Fruit fly (Drosophila melanogaster): ENCODE results near the gene jar.

The jar gene

DNA sequence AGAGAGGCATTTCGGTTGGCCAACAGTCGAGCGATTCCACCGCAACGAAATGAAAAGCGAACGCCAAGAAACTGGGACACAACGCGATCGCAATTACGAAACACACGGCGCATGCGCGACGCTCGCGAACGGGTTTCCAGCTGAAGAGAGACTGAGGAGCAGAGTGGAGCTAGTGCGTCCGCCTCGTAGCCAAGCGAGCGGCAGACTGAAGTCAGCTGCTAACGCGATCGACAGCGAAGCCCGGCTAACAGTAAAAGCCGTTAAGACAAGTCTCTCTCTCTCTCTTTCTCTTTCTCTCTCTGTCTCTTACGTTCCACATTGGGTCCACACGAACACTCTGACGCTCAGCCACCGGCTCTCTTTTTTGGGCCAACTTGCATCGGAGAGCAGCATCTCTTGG lies 52.5 kb downstream of the jar start, which contains the start of gene CG17786 (continued):
- TF ChIP-seq CG6276 (GFP tag; optimal IDR thresholded peaks at IDR 0.05), result peak; percentile 3
- TF ChIP-seq CG15336 (GFP tag; IDR thresholded peaks at IDR 0.05), result peak; percentile 31; the same call in 1 of the 2 replicates
- no peak for TF ChIP-seq cyc (GFP tag; optimal IDR thresholded peaks at IDR 0.05)
- peak; percentile 2 for TF ChIP-seq Ets96B (tag; optimal IDR thresholded peaks at IDR 0.05)
- no peak for TF ChIP-seq pdm3 (GFP tag; optimal IDR thresholded peaks at IDR 0.05)
- no peak for TF ChIP-seq CG8632 (GFP tag; optimal IDR thresholded peaks at IDR 0.05)
- no peak for TF ChIP-seq Eip93F (GFP tag; optimal IDR thresholded peaks at IDR 0.05)

DNA sequence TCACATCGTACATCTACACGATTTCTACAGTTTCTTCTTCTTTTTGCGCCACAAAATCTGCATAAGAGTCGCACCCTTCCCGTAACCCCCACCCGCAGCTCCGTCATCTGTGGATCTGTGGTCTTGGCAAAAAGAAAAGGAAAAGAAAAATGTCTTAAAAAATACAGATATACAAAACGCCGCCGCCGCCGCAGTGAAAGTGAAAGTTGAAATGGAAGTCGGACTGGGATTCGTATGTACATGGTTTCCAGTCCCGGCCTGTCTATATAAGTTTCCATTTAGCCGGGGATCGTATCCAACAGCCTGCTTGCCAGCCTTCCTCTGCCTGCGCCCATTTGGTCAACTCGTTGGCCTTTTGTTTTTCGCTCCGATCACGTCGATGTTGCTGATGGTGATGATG lies 55.0 kb downstream of the jar start:
- TF ChIP-seq Sox15 (GFP tag; optimal IDR thresholded peaks at IDR 0.05) (no peak), CG6276 (GFP tag; optimal IDR thresholded peaks at IDR 0.05) (no peak), Blimp-1 (GFP tag; optimal IDR thresholded peaks at IDR 0.05) (peak; percentile 84), Smox (GFP tag; optimal IDR thresholded peaks at IDR 0.05) (no peak), Gug (GFP tag; IDR thresholded peaks at IDR 0.05) (no peak), eg (GFP tag; IDR thresholded peaks at IDR 0.05) (0 out of 3 replicates have a peak, but pooled peaks have one; percentile 29), CG11762 (GFP tag; optimal IDR thresholded peaks at IDR 0.05; ENCODE audit: insufficient read depth) (no peak)

DNA sequence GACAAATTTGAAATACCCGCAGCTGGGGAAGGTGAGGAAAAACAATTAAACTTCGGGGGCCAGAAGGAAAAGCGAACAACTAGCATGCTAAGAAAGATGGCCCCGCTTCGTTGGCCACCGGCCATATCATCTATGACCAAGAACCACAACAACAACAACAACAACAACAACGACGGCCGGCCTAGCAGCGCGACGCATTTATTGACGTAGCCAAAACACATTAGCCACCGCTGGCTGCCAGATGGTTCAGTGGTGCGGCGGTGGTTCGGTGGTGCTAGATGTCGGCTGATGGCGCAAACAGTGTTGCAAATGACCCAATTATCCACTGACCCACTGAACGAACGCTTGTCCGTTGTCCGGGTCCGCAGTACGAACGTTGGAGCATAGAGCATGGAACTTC lies 57.4 kb downstream of the jar start:
- TF ChIP-seq Sox102F (GFP tag; optimal IDR thresholded peaks at IDR 0.05) (no peak), Lpt (GFP tag; optimal IDR thresholded peaks at IDR 0.05) (no peak), svp (GFP tag) (no peak), eg (GFP tag; IDR thresholded peaks at IDR 0.05) (no peak), lz (GFP tag; optimal IDR thresholded peaks at IDR 0.05) (no peak), acj6 (GFP tag; optimal IDR thresholded peaks at IDR 0.05) (no peak), Smox (GFP tag; optimal IDR thresholded peaks at IDR 0.05) (no peak), OdsH (GFP tag; optimal IDR thresholded peaks at IDR 0.05) (no peak), dsx (GFP tag; optimal IDR thresholded peaks at IDR 0.05; ENCODE audit: poor library complexity, severe bottlenecking) (no peak), esn (GFP tag; optimal IDR thresholded peaks at IDR 0.05) (no peak), cyc (GFP tag; optimal IDR thresholded peaks at IDR 0.05) (no peak)

DNA sequence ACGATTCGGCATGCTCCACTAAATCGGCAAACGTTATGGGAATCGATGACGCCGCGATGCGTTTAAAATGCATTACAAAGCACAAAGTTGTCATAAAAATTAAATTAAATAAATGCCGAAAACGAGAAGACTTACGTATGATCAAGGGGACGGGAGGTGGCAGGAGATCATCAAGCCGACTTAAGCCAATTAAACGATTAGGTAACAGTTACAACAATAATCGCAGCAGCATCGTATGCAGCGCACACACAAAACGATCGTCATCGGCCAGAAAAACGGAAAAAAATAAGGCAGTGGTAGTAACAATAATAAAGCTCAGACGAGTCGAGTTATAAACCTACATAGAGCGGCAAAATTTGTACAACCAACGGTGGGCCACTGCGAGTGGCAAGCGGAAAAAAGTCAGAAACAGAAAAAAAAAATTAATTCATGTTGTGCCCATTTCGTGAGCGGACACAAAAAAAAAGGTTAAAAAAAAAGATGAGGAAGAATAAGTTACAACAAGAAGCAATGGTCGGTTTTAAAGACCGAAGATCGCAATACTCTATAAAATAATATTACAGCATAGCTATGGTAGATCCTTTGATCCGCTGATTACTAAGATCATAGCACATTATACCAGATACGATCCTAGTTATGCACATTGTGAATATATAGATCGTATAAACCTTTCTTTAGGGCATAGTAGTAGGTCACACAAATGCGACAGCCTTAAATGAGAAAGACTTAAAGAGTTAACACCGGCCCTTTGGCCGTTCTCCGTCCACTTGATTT lies 64.5 kb downstream of the jar start:
- TF ChIP-seq cyc (GFP tag; optimal IDR thresholded peaks at IDR 0.05) (no peak), Smox (GFP tag; optimal IDR thresholded peaks at IDR 0.05) (peak; percentile 58), net (GFP tag; optimal IDR thresholded peaks at IDR 0.05) (peak; percentile 24), CG11762 (GFP tag; optimal IDR thresholded peaks at IDR 0.05; ENCODE audit: insufficient read depth) (peak; percentile 42), Lpt (GFP tag; optimal IDR thresholded peaks at IDR 0.05) (no peak), pdm3 (GFP tag; optimal IDR thresholded peaks at IDR 0.05) (peak; percentile 61), CG7368 (GFP tag; optimal IDR thresholded peaks at IDR 0.05) (no peak), dac (GFP tag; optimal IDR thresholded peaks at IDR 0.05) (no peak), CG6163 (GFP tag; IDR thresholded peaks at IDR 0.05) (peak; percentile 59; the same call in 1 of the 3 replicates), Sox14 (GFP tag; optimal IDR thresholded peaks at IDR 0.05) (peak; percentile 58), Hr38 (GFP tag; optimal IDR thresholded peaks at IDR 0.05) (no peak), Eip93F (GFP tag; optimal IDR thresholded peaks at IDR 0.05) (no peak), CG8632 (GFP tag; optimal IDR thresholded peaks at IDR 0.05) (peak; percentile 56), salr (GFP tag; optimal IDR thresholded peaks at IDR 0.05) (peak in 1 of 2 experiments; percentile 20), CG8319 (GFP tag; optimal IDR thresholded peaks at IDR 0.05) (peak; percentile 33), acj6 (GFP tag; optimal IDR thresholded peaks at IDR 0.05) (peak; percentile 66), CG10669 (GFP tag; optimal IDR thresholded peaks at IDR 0.05) (peak; percentile 25), CG3032 (tag; optimal IDR thresholded peaks at IDR 0.05) (peak; percentile 24), Sox15 (GFP tag; optimal IDR thresholded peaks at IDR 0.05) (peak; percentile 34), CG34406 (GFP tag; optimal IDR thresholded peaks at IDR 0.05) (peak; percentile 64), fd85E (GFP tag; optimal IDR thresholded peaks at IDR 0.05) (no peak), lz (GFP tag; optimal IDR thresholded peaks at IDR 0.05) (peak; percentile 37), CG9139 (GFP tag; optimal IDR thresholded peaks at IDR 0.05) (no peak), eg (GFP tag; IDR thresholded peaks at IDR 0.05) (0 out of 3 replicates have a peak, but pooled peaks have one; percentile 28), CG4318 (GFP tag; optimal IDR thresholded peaks at IDR 0.05) (no peak), CG31627 (GFP tag; optimal IDR thresholded peaks at IDR 0.05) (peak; percentile 59), fkh (GFP tag; optimal IDR thresholded peaks at IDR 0.05) (no peak), Eip78C (GFP tag) (peak; percentile 95), OdsH (GFP tag; optimal IDR thresholded peaks at IDR 0.05) (peak; percentile 57), vri (GFP tag; optimal IDR thresholded peaks at IDR 0.05) (no peak), CG6808 (GFP tag; optimal IDR thresholded peaks at IDR 0.05) (peak; percentile 20), dsx (GFP tag; optimal IDR thresholded peaks at IDR 0.05; ENCODE audit: poor library complexity, severe bottlenecking) (no peak), Ets21C (GFP tag; optimal IDR thresholded peaks at IDR 0.05) (peak; percentile 54), achi (GFP tag; optimal IDR thresholded peaks at IDR 0.05) (peak; percentile 66)
